Worm (Caenorhabditis elegans): Measurements from ENCODE around the gene pik-1.

DNA sequence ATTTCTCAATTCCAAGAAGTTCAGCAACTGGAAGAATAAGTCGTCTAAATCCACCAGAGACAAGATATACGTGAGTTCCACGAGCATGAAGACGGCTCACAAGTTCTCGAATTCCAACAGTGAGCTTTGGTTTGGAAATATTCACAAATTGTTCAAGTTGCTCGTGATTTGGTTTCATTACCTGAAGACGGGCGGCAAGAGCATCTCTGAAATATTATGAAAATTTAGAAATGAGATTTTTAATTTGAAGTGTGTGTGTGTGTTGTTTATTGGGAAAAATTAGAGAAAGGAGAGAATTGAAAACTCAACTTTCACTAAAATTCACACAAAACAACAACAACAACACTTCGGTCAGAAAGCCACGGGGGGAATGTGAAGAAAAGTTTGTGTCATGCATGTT lies 25.1 kb upstream of the pik-1 start:
- TF ChIP-seq him-1 (tag; optimal IDR thresholded peaks at IDR 0.05) (no peak), dao-5 (tag; optimal IDR thresholded peaks at IDR 0.05) (no peak), W03F9.2 (tag; optimal IDR thresholded peaks at IDR 0.05) (no peak)

Measured in whole organism, L4/young adult.